Worm (Caenorhabditis elegans): Measurements from ENCODE around the gene R12H7.4.

DNA sequence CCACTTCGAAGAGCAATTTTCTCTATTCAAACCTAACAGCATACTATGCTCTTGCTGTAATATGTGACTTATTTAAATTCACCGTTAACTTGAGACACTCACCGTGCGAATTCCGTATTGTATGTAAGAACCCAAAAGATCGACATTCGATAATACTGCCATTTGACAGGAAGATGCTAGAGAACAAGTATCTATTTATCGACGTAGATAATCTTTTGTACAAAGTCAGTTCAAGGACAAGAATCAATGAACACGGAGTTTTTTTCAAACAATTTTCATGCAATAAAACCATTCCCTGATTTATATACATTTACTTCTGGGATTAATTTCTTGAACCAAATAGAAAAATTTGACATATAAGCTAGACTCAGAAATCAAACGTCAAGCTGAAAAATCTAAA is 31.4 kb downstream of the R12H7.4 start, which contains the start of gene K08H2.7:
- TF ChIP-seq Y53G8AR.9 (GFP tag; conservative IDR thresholded peaks at IDR 0.05) (no peak), unc-130 (GFP tag; optimal IDR thresholded peaks at IDR 0.05) (no peak), Y79H2A.3 (GFP tag; conservative IDR thresholded peaks at IDR 0.05) (no peak), ceh-79 (tag; optimal IDR thresholded peaks at IDR 0.05) (no peak)

Data from whole organism, young adult.